Worm (Caenorhabditis elegans): ENCODE measurements around the gene dct-12.

DNA sequence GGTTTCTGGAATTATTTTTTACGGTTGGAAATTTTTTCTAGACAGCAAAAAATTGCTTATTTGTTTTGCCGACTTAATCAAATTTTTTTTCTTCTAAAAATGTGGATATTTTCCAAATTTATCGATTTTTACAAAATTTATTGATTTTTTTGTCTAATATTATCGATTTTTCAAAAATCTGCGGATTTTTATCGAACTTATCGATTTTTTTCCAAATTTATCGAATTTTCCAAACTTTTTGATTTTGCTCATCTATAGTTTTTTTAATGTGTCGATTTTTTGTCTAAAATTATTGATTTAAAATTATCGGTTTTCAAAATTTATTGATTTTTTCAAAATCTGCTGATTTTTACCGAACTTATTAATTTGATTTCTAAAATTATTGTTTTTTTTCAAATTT is 38.1 kb downstream of the dct-12 start:
- TF ChIP-seq T22C8.4 (GFP tag; IDR thresholded peaks at IDR 0.05) (peak; percentile 72; the same call in 1 of the 2 replicates), klf-2 (GFP tag; conservative IDR thresholded peaks at IDR 0.05) (no peak), flt-1 (GFP tag; IDR thresholded peaks at IDR 0.05) (no peak), tab-1 (GFP tag; IDR thresholded peaks at IDR 0.05) (no peak), ztf-29 (GFP tag; IDR thresholded peaks at IDR 0.05) (no peak), ref-1 (GFP tag; conservative IDR thresholded peaks at IDR 0.05) (no peak)
